Worm (Caenorhabditis elegans): ENCODE results near the gene ncr-2.

ncr-2 gene

DNA sequence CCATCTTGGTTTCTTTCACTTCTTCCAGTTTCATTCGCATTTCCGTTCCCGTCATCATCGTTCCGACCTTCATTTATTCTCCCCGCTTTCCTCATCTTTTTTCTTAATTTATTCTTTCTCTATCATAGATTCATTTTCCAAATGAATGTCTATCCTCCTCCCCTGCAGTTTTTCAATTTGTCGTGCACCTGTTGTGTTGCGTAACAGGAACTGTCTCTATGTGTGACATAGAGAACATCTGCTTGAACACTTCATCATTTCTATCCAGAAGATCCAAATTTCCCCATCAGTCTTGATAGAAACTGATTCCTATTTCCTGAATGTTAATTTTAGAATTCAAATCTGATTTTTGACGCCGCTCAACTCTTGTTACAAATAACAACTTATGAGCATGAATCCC lies 25.4 kb downstream of the ncr-2 start:
- TF ChIP-seq hlh-1 (tag; optimal IDR thresholded peaks at IDR 0.05): peak; percentile 5
- TF ChIP-seq zip-8 (tag; optimal IDR thresholded peaks at IDR 0.05): peak; percentile 35
- TF ChIP-seq ceh-39 (tag; optimal IDR thresholded peaks at IDR 0.05): no peak
- TF ChIP-seq elt-1 (tag; optimal IDR thresholded peaks at IDR 0.05; ENCODE audit: borderline replicate concordance, insufficient read depth): no peak
- peak; percentile 21 for TF ChIP-seq nhr-2 (tag; optimal IDR thresholded peaks at IDR 0.05)

DNA sequence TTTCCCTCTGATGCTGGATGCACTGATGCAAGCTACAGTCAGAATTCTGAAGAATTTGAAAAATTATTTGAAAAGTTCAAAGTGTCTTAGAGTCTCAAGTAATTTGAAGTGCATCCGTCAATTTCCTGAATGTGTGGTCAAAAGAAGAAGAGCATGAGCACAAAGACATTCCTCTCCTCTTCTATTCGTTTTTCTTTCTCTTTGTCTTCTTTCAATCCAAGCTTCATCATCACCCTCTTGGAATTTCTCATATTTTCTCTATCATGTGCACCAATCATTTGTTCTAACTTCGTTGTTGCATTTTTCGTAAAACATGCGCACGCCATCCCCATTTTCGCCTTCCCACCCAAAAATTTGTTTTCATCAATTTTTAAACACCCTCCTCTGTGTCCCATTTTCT lies 27.9 kb downstream of the ncr-2 start:
- TF ChIP-seq blmp-1 (tag; optimal IDR thresholded peaks at IDR 0.05): no peak
- peak; percentile 23 for TF ChIP-seq ces-1 (GFP tag; optimal IDR thresholded peaks at IDR 0.05)
- TF ChIP-seq unc-39 (tag; optimal IDR thresholded peaks at IDR 0.05): no peak

DNA sequence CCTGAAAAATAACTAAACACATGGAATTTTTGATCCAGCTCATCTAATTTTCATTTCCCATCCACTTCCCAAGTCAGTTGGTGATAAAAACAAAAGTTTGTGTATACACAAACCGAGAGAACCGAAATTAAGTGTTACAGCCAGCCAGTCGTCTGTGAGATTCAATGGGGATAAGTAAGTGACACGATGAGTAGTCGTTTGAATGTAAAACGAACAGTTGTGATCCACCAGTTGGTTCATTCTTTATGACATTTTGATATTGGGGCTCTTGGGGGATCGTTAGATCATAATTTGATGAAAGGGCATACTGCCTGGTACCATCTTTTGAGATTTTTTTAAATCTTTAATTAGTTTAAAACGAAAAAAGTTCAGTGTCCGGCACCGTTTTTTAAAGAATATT lies 28.7 kb downstream of the ncr-2 start:
- TF ChIP-seq drap-1 (GFP tag; optimal IDR thresholded peaks at IDR 0.05): no peak
- peak; percentile 91 for TF ChIP-seq hlh-1 (tag; optimal IDR thresholded peaks at IDR 0.05)
- TF ChIP-seq elt-3 (tag; optimal IDR thresholded peaks at IDR 0.05): no peak

DNA sequence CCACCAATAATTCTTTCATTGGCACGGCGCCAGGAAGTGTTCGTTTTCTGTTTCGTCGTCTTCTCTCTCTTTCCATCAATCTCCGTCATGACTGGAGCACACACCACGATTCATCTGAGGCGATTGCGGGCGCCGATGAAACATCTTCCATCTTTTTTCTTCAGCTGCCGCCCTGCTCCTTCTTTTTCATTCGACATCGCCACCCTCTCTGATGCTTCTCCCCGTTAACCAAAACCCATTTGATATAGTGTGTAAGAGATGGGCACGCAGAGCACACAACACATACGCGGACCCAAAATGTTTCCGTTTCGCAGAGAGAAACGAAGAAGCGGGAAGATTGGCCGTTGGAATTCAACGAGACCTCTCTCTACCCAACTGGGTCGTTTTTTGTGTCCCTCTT lies 29.4 kb downstream of the ncr-2 start:
- TF ChIP-seq elt-1 (tag; optimal IDR thresholded peaks at IDR 0.05; ENCODE audit: borderline replicate concordance, insufficient read depth): no peak
- no peak for TF ChIP-seq unc-39 (tag; optimal IDR thresholded peaks at IDR 0.05)
- no peak for TF ChIP-seq bed-3 (GFP tag; optimal IDR thresholded peaks at IDR 0.05)
- TF ChIP-seq snpc-4 (tag; optimal IDR thresholded peaks at IDR 0.05): no peak
- no peak for TF ChIP-seq mep-1 (tag; optimal IDR thresholded peaks at IDR 0.05)
- peak; percentile 66 for TF ChIP-seq unc-120 (tag; optimal IDR thresholded peaks at IDR 0.05; ENCODE audit: poor library complexity, severe bottlenecking)
- peak; percentile 27 for TF ChIP-seq sptf-1 (tag; optimal IDR thresholded peaks at IDR 0.05)
- no peak for TF ChIP-seq lin-32 (GFP tag; optimal IDR thresholded peaks at IDR 0.05)
- no peak for TF ChIP-seq pha-4 (tag; optimal IDR thresholded peaks at IDR 0.05)

DNA sequence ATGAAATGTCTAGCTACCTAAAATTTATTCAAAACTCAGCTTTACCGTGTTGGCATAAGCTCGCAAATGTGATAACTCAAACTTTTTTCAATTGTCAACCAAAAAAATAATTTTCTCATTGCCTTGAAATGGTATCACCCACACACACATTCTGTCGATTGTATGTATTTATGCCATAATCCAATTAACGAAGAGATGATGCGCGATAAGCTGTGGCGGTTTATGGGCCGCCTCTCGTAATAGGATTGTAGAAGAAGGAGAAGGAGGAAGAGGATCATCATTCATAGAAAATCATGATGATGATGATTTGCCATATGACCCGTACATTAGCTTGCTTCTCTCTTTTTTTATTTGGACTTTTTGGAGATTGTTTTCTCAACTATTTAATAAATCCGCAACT lies 31.0 kb downstream of the ncr-2 start:
- TF ChIP-seq sem-2 (GFP tag; optimal IDR thresholded peaks at IDR 0.05): no peak
- peak; percentile 95 for TF ChIP-seq ces-1 (GFP tag; optimal IDR thresholded peaks at IDR 0.05)
- no peak for TF ChIP-seq unc-120 (tag; optimal IDR thresholded peaks at IDR 0.05; ENCODE audit: poor library complexity, severe bottlenecking)
- no peak for TF ChIP-seq nhr-12 (tag; optimal IDR thresholded peaks at IDR 0.05)
- TF ChIP-seq pha-4 (tag; optimal IDR thresholded peaks at IDR 0.05): no peak
- no peak for TF ChIP-seq blmp-1 (tag; optimal IDR thresholded peaks at IDR 0.05)
- TF ChIP-seq ceh-39 (tag; optimal IDR thresholded peaks at IDR 0.05): no peak
- peak; percentile 43 for TF ChIP-seq elt-1 (tag; optimal IDR thresholded peaks at IDR 0.05; ENCODE audit: borderline replicate concordance, insufficient read depth)

DNA sequence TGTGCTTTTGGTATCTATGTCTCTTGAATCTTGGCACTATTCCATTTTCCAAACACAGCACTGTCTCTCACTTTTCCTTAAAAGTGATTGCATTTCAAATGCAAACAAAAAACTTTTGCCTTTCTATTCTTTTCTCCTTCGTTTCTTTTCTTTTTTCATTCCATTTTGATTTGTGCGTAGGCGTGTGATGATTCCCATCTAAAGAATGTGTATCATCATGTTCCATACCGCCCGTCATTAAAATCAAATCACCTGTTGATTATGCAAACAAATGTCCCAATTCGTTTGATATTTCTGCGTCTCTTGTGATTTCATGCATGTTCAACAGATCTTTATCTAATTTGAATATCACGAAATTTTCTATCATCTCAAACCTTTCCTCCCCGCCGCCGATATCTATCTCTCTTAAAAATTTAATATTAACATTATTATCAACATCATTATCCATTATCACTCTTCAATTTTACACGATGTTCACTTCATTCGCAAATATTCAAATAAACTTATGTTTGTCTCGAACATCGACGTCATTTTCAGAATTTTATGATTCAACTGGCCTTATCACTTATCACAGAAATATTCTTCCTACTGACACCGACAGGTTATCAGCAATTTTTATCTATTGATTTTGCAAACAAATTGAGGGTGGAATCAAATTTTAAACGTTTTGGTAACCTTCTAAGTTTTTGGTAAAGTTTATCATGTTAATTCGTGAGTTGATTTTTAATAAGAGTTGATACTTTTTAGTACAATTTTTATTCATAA lies 33.3 kb downstream of the ncr-2 start:
- TF ChIP-seq flh-1 (GFP tag; optimal IDR thresholded peaks at IDR 0.05) (no peak), unc-62 (GFP tag; optimal IDR thresholded peaks at IDR 0.05) (peak; percentile 11), lin-13 (tag; optimal IDR thresholded peaks at IDR 0.05) (no peak), elt-3 (tag; optimal IDR thresholded peaks at IDR 0.05) (peak; percentile 22), cnd-1 (tag; optimal IDR thresholded peaks at IDR 0.05) (no peak), lin-32 (GFP tag; optimal IDR thresholded peaks at IDR 0.05) (no peak), ceh-39 (tag; optimal IDR thresholded peaks at IDR 0.05) (no peak), mab-5 (tag; optimal IDR thresholded peaks at IDR 0.05) (no peak), ces-1 (GFP tag; optimal IDR thresholded peaks at IDR 0.05) (no peak), lsy-2 (tag; optimal IDR thresholded peaks at IDR 0.05) (no peak), tbx-8 (GFP tag; optimal IDR thresholded peaks at IDR 0.05) (no peak), mep-1 (tag; optimal IDR thresholded peaks at IDR 0.05) (no peak), mls-2 (tag; optimal IDR thresholded peaks at IDR 0.05) (no peak), blmp-1 (tag; optimal IDR thresholded peaks at IDR 0.05) (no peak), elt-1 (tag; optimal IDR thresholded peaks at IDR 0.05; ENCODE audit: borderline replicate concordance, insufficient read depth) (peak; percentile 11)

DNA sequence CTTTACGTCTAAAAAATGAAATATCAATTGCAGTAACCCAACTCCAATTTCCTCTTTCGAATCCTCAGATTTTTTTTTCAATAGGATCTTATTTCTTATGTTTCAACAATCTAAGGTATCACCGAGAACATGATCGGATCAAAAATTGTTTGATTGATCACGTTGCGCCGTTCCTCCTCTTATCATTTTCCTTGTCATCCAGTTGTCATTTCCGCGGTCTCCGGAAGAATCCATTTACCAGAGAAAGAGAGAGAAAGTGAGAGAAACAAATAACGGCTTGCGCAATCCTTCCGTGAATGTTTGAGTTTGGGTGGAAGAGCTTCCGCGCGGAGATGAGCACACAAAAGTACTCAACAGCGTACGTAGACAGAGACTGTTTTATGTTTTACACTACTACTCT lies 35.1 kb downstream of the ncr-2 start:
- TF ChIP-seq lin-32 (GFP tag; optimal IDR thresholded peaks at IDR 0.05) (no peak), zip-8 (tag; optimal IDR thresholded peaks at IDR 0.05) (peak; percentile 13), blmp-1 (tag; optimal IDR thresholded peaks at IDR 0.05) (peak; percentile 44), unc-62 (GFP tag; optimal IDR thresholded peaks at IDR 0.05) (peak; percentile 77)
